Fruit fly (Drosophila melanogaster) whole organism, embryonic: Measurements from ENCODE around the gene CG11698.

ENCODE experiments used
- Bdp1 ChIP-seq: fragments of 200-800 bp; sonication (Bioruptor generic); optimal IDR thresholded peaks from 3 replicates; lab custom pipeline; 2016; ENCODE audit warnings: missing biosample characterization, missing genetic modification characterization
- CG12071 ChIP-seq: fragments of 200-800 bp; sonication (Bioruptor generic); optimal IDR thresholded peaks from 3 replicates; lab custom pipeline; 2018; ENCODE audit warnings: missing biosample characterization, mild to moderate bottlenecking, missing genetic modification characterization
- CG12391 ChIP-seq: fragments of 200-800 bp; sonication (Bioruptor generic); optimal IDR thresholded peaks from 3 replicates; lab custom pipeline; 2018; ENCODE audit warnings: missing biosample characterization, mild to moderate bottlenecking, missing genetic modification characterization, moderate library complexity
- CG13775 ChIP-seq: fragments of 200-800 bp; sonication (Bioruptor generic); optimal IDR thresholded peaks from 3 replicates; lab custom pipeline; 2017; ENCODE audit warnings: missing biosample characterization, mild to moderate bottlenecking, missing genetic modification characterization
- CG13894 ChIP-seq: fragments of 200-800 bp; sonication (Bioruptor generic); optimal IDR thresholded peaks from 3 replicates; lab custom pipeline; 2018; ENCODE audit warnings: missing biosample characterization, mild to moderate bottlenecking, missing genetic modification characterization, moderate library complexity
- CG14667 ChIP-seq: fragments of 200-800 bp; sonication (Bioruptor generic); IDR thresholded peaks from 2 replicates; pipeline ENCODE4 v1.3.6; 2022; ENCODE audit warnings: missing biosample characterization, missing genetic modification characterization
- CG1603 ChIP-seq: fragments of 200-800 bp; sonication (Bioruptor generic); optimal IDR thresholded peaks from 2 replicates; lab custom pipeline; 2019; ENCODE audit warnings: missing biosample characterization, mild to moderate bottlenecking, missing genetic modification characterization, moderate library complexity
- CG17568 ChIP-seq: fragments of 200-800 bp; sonication (Bioruptor generic); optimal IDR thresholded peaks from 2 replicates; lab custom pipeline; 2018; ENCODE audit warnings: missing biosample characterization, mild to moderate bottlenecking, missing genetic modification characterization, moderate library complexity
- CG2199 ChIP-seq: fragments of 200-800 bp; sonication (Bioruptor generic); IDR thresholded peaks from 3 replicates; pipeline ENCODE4 v1.3.6; 2022; ENCODE audit warnings: missing biosample characterization, missing genetic modification characterization
- CG2202 ChIP-seq: fragments of 200-800 bp; sonication (Bioruptor generic); optimal IDR thresholded peaks from 2 replicates; lab custom pipeline; 2018; ENCODE audit warnings: missing biosample characterization, mild to moderate bottlenecking, missing genetic modification characterization
- CG31365 ChIP-seq: fragments of 200-800 bp; sonication (Bioruptor generic); optimal IDR thresholded peaks from 2 replicates; lab custom pipeline; 2018; ENCODE audit warnings: missing biosample characterization, mild to moderate bottlenecking, missing genetic modification characterization
- CG32767 ChIP-seq: fragments of 200-800 bp; sonication (Bioruptor generic); IDR thresholded peaks from 2 replicates; pipeline ENCODE4 v1.3.6; 2022; ENCODE audit warnings: missing biosample characterization, missing genetic modification characterization
- CG5180 ChIP-seq: fragments of 200-800 bp; sonication (Bioruptor generic); optimal IDR thresholded peaks from 3 replicates; lab custom pipeline; 2017; ENCODE audit warnings: missing biosample characterization, missing genetic modification characterization, mild to moderate bottlenecking, moderate library complexity, missing genetic modification reagents
- CG7372 ChIP-seq: fragments of 200-800 bp; sonication (Bioruptor generic); IDR thresholded peaks from 2 replicates; pipeline ENCODE4 v1.3.6; 2022; ENCODE audit warnings: missing biosample characterization, missing genetic modification characterization
- CG8290 ChIP-seq, 3 experiments: fragments of 200-800 bp; sonication (Bioruptor generic); optimal IDR thresholded peaks; 2 replicates each; lab custom pipeline; 2016 to 2019; ENCODE audit warnings: missing biosample characterization in 3 of 3, missing genetic modification characterization in 3 of 3, mild to moderate bottlenecking in 2 of 3, moderate library complexity in 1 of 3
- CG8478 ChIP-seq: fragments of >200 bp; optimal IDR thresholded peaks from 2 replicates; lab custom pipeline; 2018
- CG8924 ChIP-seq: fragments of 200-800 bp; optimal IDR thresholded peaks from 3 replicates; lab custom pipeline; 2019; ENCODE audit warnings: missing biosample characterization, mild to moderate bottlenecking, missing genetic modification characterization, moderate library complexity
- CG9797 ChIP-seq: fragments of 200-800 bp; sonication (Bioruptor generic); optimal IDR thresholded peaks from 3 replicates; lab custom pipeline; 2018; ENCODE audit warnings: missing biosample characterization, mild to moderate bottlenecking, missing genetic modification characterization
- CoRest ChIP-seq: fragments of 200-800 bp; sonication (Bioruptor generic); optimal IDR thresholded peaks from 3 replicates; lab custom pipeline; 2018; ENCODE audit warnings: missing biosample characterization, mild to moderate bottlenecking, missing genetic modification characterization, moderate library complexity
- Elba2 ChIP-seq: fragments of 200-800 bp; sonication (Bioruptor generic); optimal IDR thresholded peaks from 3 replicates; lab custom pipeline; 2016; ENCODE audit warnings: missing biosample characterization, missing genetic modification characterization
- Fer1 ChIP-seq: fragments of 200-800 bp; sonication (Bioruptor generic); optimal IDR thresholded peaks from 2 replicates; lab custom pipeline; 2017; ENCODE audit warnings: missing biosample characterization, mild to moderate bottlenecking, missing genetic modification characterization
- H15 ChIP-seq: fragments of 200-800 bp; sonication (Bioruptor generic); IDR thresholded peaks from 3 replicates; pipeline ENCODE4 v1.3.6; 2022; ENCODE audit warnings: missing biosample characterization, missing genetic modification characterization
- HLH4C ChIP-seq: fragments of 200-800 bp; sonication (Bioruptor generic); IDR thresholded peaks from 3 replicates; pipeline ENCODE4 v1.3.6; 2022; ENCODE audit warnings: missing biosample characterization, missing genetic modification characterization; ENCODE audit not compliant: partially characterized antibody
- Hey ChIP-seq: fragments of 200-800 bp; sonication (Bioruptor generic); optimal IDR thresholded peaks from 3 replicates; lab custom pipeline; 2018; ENCODE audit warnings: missing biosample characterization, mild to moderate bottlenecking, missing genetic modification characterization
- Hr78 ChIP-seq, 2 experiments: fragments of 200-800 bp in 1 of 2; fragments of >200 bp in 1 of 2; sonication (Bioruptor generic) in 1 of 2; optimal IDR thresholded peaks; 2 replicates each; lab custom pipeline; 2017 to 2019; ENCODE audit warnings: missing biosample characterization in 2 of 2, missing genetic modification characterization in 2 of 2, mild to moderate bottlenecking in 1 of 2, moderate library complexity in 1 of 2
- Nf-YC ChIP-seq: fragments of 200-800 bp; optimal IDR thresholded peaks from 3 replicates; lab custom pipeline; 2019; ENCODE audit warnings: missing biosample characterization, mild to moderate bottlenecking, missing genetic modification characterization, moderate library complexity
- NfI ChIP-seq: fragments of 200-800 bp; sonication (Bioruptor generic); optimal IDR thresholded peaks from 3 replicates; lab custom pipeline; 2018; ENCODE audit warnings: missing biosample characterization, mild to moderate bottlenecking, missing genetic modification characterization, moderate library complexity
- Oli ChIP-seq: fragments of 200-800 bp; sonication (Bioruptor generic); optimal IDR thresholded peaks from 2 replicates; lab custom pipeline; 2018; ENCODE audit warnings: missing biosample characterization, mild to moderate bottlenecking, missing genetic modification characterization, moderate library complexity
- Spps ChIP-seq: fragments of 200-800 bp; sonication (Bioruptor generic); optimal IDR thresholded peaks from 2 replicates; lab custom pipeline; 2018; ENCODE audit warnings: missing biosample characterization, mild to moderate bottlenecking, missing genetic modification characterization
- Stat92E ChIP-seq, 3 experiments: fragments of >200 bp in 2 of 3; fragments of 200-800 bp in 1 of 3; sonication (Bioruptor generic) in 1 of 3; optimal IDR thresholded peaks; 2 replicates each; lab custom pipeline; 2017 to 2019; ENCODE audit warnings: missing biosample characterization in 3 of 3, missing genetic modification characterization in 3 of 3, mild to moderate bottlenecking in 1 of 3, moderate library complexity in 1 of 3
- ci ChIP-seq: fragments of 200-800 bp; sonication (Bioruptor generic); IDR thresholded peaks from 3 replicates; pipeline ENCODE4 v1.3.6; 2022; ENCODE audit warnings: missing biosample characterization, missing genetic modification characterization
- dan ChIP-seq: fragments of 200-800 bp; sonication (Bioruptor generic); IDR thresholded peaks from 2 replicates; pipeline ENCODE4 v1.3.6; 2022; ENCODE audit warnings: missing biosample characterization, missing genetic modification characterization
- eve ChIP-seq, 2 experiments: fragments of >200 bp; optimal IDR thresholded peaks; 2 replicates each; lab custom pipeline; 2017; ENCODE audit warnings: missing biosample characterization in 2 of 2, missing genetic modification characterization in 2 of 2
- fd64A ChIP-seq: fragments of 200-800 bp; sonication (Bioruptor generic); optimal IDR thresholded peaks from 3 replicates; lab custom pipeline; 2018; ENCODE audit warnings: missing biosample characterization, mild to moderate bottlenecking, missing genetic modification characterization
- h ChIP-seq: fragments of >200 bp; optimal IDR thresholded peaks from 2 replicates; lab custom pipeline; 2017
- hth ChIP-seq: fragments of >200 bp; optimal IDR thresholded peaks from 2 replicates; lab custom pipeline; 2017; ENCODE audit warnings: inconsistent platforms
- insv ChIP-seq, 2 experiments: fragments of 200-800 bp; sonication (Bioruptor generic); optimal IDR thresholded peaks; 3 replicates each; lab custom pipeline; 2016 to 2018; ENCODE audit warnings: missing biosample characterization in 2 of 2, missing genetic modification characterization in 2 of 2
- kah ChIP-seq: fragments of 200-800 bp; sonication (Bioruptor generic); optimal IDR thresholded peaks from 2 replicates; lab custom pipeline; 2018; ENCODE audit warnings: missing biosample characterization, mild to moderate bottlenecking, missing genetic modification characterization
- kay ChIP-seq: fragments of 200-800 bp; sonication (Bioruptor generic); optimal IDR thresholded peaks from 2 replicates; lab custom pipeline; 2016; ENCODE audit warnings: missing biosample characterization, missing genetic modification characterization
- lab ChIP-seq: fragments of 200-800 bp; sonication (Bioruptor generic); optimal IDR thresholded peaks from 3 replicates; lab custom pipeline; 2017; ENCODE audit warnings: missing biosample characterization, missing genetic modification characterization, mild to moderate bottlenecking, moderate library complexity, missing genetic modification reagents
- oc ChIP-seq: fragments of 200-800 bp; sonication (Bioruptor generic); optimal IDR thresholded peaks from 2 replicates; lab custom pipeline; 2018; ENCODE audit warnings: missing biosample characterization, mild to moderate bottlenecking, missing genetic modification characterization, moderate library complexity
- pros ChIP-seq: fragments of 200-800 bp; sonication (Bioruptor generic); optimal IDR thresholded peaks from 3 replicates; lab custom pipeline; 2019; ENCODE audit warnings: missing biosample characterization, mild to moderate bottlenecking, missing genetic modification characterization, moderate library complexity
- psq ChIP-seq: fragments of 200-800 bp; sonication (Bioruptor generic); optimal IDR thresholded peaks from 2 replicates; lab custom pipeline; 2017; ENCODE audit warnings: missing biosample characterization, missing genetic modification characterization
- pum ChIP-seq: fragments of 200-800 bp; sonication (Bioruptor generic); optimal IDR thresholded peaks from 2 replicates; lab custom pipeline; 2016; ENCODE audit warnings: missing biosample characterization, missing genetic modification characterization
- sd ChIP-seq: fragments of 200-800 bp; sonication (Bioruptor generic); optimal IDR thresholded peaks from 3 replicates; lab custom pipeline; 2018; ENCODE audit warnings: missing biosample characterization, mild to moderate bottlenecking, missing genetic modification characterization, moderate library complexity
- sens ChIP-seq: fragments of 200-800 bp; sonication (Bioruptor generic); peaks from one replicate; lab custom pipeline; 2016; ENCODE audit warnings: missing biosample characterization, missing genetic modification characterization
- slbo ChIP-seq: fragments of 200-800 bp; sonication (Bioruptor generic); IDR thresholded peaks from 2 replicates; pipeline ENCODE4 v1.3.6; 2022; ENCODE audit warnings: missing biosample characterization, missing genetic modification characterization
- sna ChIP-seq: fragments of 200-800 bp; sonication (Bioruptor generic); IDR thresholded peaks from 2 replicates; pipeline ENCODE4 v1.3.6; 2022; ENCODE audit warnings: missing biosample characterization, missing genetic modification characterization; ENCODE audit not compliant: partially characterized antibody
- so ChIP-seq: fragments of 200-800 bp; sonication (Bioruptor generic); IDR thresholded peaks from 3 replicates; pipeline ENCODE4 v1.3.6; 2022; ENCODE audit warnings: missing biosample characterization, missing genetic modification characterization
- vvl ChIP-seq: fragments of 200-800 bp; sonication (Bioruptor generic); IDR thresholded peaks from 2 replicates; pipeline ENCODE4 v1.3.6; 2022; ENCODE audit warnings: missing biosample characterization, missing genetic modification characterization

CG11698 gene

DNA sequence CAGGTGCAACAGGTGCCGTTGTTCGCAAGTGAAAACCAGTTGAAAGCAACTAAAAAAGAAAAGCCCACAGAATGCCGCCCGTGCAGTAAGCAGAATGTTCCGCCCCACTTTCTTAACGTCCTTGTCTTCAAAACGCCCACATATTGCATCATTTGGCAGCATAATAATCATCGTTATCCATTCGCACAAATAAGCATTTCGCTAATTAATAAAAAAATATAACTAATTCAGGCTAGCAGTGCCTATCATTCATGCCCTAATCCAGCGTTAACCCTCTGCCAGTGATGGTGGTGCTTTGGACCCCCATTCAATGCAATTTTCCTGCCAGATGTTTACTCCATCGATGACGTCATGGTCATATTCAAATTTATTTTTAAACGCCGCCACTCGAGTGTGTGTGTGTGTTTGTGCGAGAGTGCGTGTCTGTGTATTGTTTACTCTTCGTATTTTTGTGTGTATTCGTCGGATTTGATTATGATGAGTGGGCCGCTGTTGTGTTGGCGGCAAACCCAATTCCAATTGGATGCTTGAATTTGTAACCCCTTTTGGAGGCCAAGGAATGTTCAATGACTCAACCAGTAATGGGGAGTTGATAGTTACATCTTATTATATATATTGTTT is 45.5 kb downstream of the CG11698 start (continued):
- TF ChIP-seq CG14667 (GFP tag; lab: Robert Waterston, UW) (no peak), psq (no peak), CG32767 (GFP tag; lab: Robert Waterston, UW) (peak; percentile 77; the same call in 1 of the 2 replicates), Elba2 (GFP tag; lab: Kevin White, UChicago) (peak; percentile 2), CG1603 (tag; lab: Kevin White, UChicago) (peak; percentile 22), pum (GFP tag; lab: Kevin White, UChicago) (no peak), Hr78 (GFP tag; optimal IDR thresholded peaks at IDR 0.05; lab: Kevin White, UChicago) (no peak), kay (GFP tag; lab: Kevin White, UChicago) (peak; percentile 20), ci (GFP tag; lab: Robert Waterston, UW) (0 out of 3 replicates have a peak, but pooled peaks have one; percentile 50), lab (peak; percentile 10), CG12391 (no peak), CoRest (tag; lab: Kevin White, UChicago) (no peak), so (no peak), CG8478 (lab: Kevin White, UChicago) (no peak), NfI (GFP tag; lab: Kevin White, UChicago) (peak; percentile 25), sd (tag; lab: Kevin White, UChicago) (peak; percentile 83), eve (GFP tag; optimal IDR thresholded peaks at IDR 0.05; lab: Kevin White, UChicago) (peak in 1 of 2 experiments; percentile 73), CG9797 (no peak), Nf-YC (tag; lab: Kevin White, UChicago) (peak; percentile 73), CG17568 (GFP tag; lab: Kevin White, UChicago) (no peak), sens (GFP tag; lab: Kevin White, UChicago) (peak; percentile 59), Fer1 (GFP tag; lab: Kevin White, UChicago) (peak; percentile 12), Bdp1 (no peak), kah (GFP tag; lab: Kevin White, UChicago) (peak; percentile 42), CG7372 (GFP tag; lab: Robert Waterston, UW) (no peak), pros (no peak), Stat92E (GFP tag; optimal IDR thresholded peaks at IDR 0.05; lab: Kevin White, UChicago) (peak in 1 of 3 experiments; percentile 56), vvl (peak; percentile 57), fd64A (GFP tag; lab: Kevin White, UChicago) (peak; percentile 41), CG13775 (GFP tag; lab: Kevin White, UChicago) (no peak), H15 (GFP tag; lab: Robert Waterston, UW) (no peak), h (lab: Kevin White, UChicago) (no peak), dan (GFP tag; lab: Robert Waterston, UW) (no peak), CG8924 (tag; lab: Kevin White, UChicago) (peak; percentile 1), insv (GFP tag; optimal IDR thresholded peaks at IDR 0.05; lab: Kevin White, UChicago) (peak in 1 of 2 experiments; percentile 83), CG8290 (GFP tag; optimal IDR thresholded peaks at IDR 0.05; lab: Kevin White, UChicago) (no peak), CG8290 (tag; optimal IDR thresholded peaks at IDR 0.05; lab: Kevin White, UChicago) (peak in 1 of 2 experiments; percentile 51), CG12071 (peak; percentile 2), slbo (no peak), CG2199 (GFP tag; lab: Robert Waterston, UW) (0 out of 3 replicates have a peak, but pooled peaks have one; percentile 9), CG5180 (peak; percentile 18), Spps (tag; lab: Kevin White, UChicago) (no peak), oc (tag; lab: Kevin White, UChicago) (peak; percentile 28), CG2202 (no peak), CG13894 (tag; lab: Kevin White, UChicago) (peak; percentile 2), Oli (tag; lab: Kevin White, UChicago) (no peak), CG31365 (no peak), HLH4C (GFP tag; lab: Robert Waterston, UW) (no peak), hth (no peak), sna (no peak), Hey (tag; lab: Kevin White, UChicago) (no peak)
